1 fruit fly cellular context compared by ENCODE assay signal in the genomic region with DNA sequence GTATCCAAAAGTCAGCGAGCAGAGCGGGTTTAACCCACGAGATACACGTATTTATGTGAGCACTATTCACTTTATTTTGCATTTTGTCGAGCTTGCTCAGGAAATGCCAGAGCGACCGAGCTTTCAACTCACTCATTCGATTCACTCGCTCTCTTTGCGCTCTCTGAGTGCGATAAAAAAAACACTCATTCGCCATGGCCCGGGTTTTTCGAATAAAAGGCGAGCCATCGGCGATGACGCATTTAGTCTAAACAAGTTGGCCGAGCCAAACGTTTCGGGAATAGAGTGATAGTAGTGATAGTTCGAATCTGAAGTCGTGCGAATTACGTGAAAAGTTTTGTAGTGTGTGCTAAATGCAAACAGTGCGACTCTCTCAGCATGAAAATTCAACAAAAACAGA.
TF ChIP-seq lines count a peak whose summit lies in the region.

No protein-coding gene starts in this region.

TF ChIP-seq in whole organism, embryonic, 481 proteins besides CTCF, POLR2A, EP300 and RAD21 (continued from another document and continues in another):
- TF ChIP-seq CG34422 (GFP tag; IDR thresholded peaks at IDR 0.05; lab: Robert Waterston, UW) (peak; percentile 48; the same call in 1 of the 3 replicates), CG12104 (GFP tag; optimal IDR thresholded peaks at IDR 0.05; lab: Kevin White, UChicago) (no peak), oc (tag; optimal IDR thresholded peaks at IDR 0.05; lab: Kevin White, UChicago) (no peak), Xbp1 (GFP tag; optimal IDR thresholded peaks at IDR 0.05; lab: Kevin White, UChicago) (no peak), ssp (GFP tag; IDR thresholded peaks at IDR 0.05; lab: Robert Waterston, UW) (no peak), CG14860 (GFP tag; IDR thresholded peaks at IDR 0.05; lab: Robert Waterston, UW; ENCODE audit: partially characterized antibody) (no peak), onecut (GFP tag; IDR thresholded peaks at IDR 0.05; lab: Robert Waterston, UW) (no peak), gfzf (GFP tag; optimal IDR thresholded peaks at IDR 0.05; lab: Kevin White, UChicago) (no peak), Lpt (GFP tag; optimal IDR thresholded peaks at IDR 0.05; lab: Kevin White, UChicago) (no peak), CG16863 (GFP tag; optimal IDR thresholded peaks at IDR 0.05; lab: Kevin White, UChicago) (no peak), CG12299 (tag; optimal IDR thresholded peaks at IDR 0.05; lab: Kevin White, UChicago) (no peak), CG11398 (GFP tag; optimal IDR thresholded peaks at IDR 0.05; lab: Kevin White, UChicago) (no peak), emc (GFP tag; optimal IDR thresholded peaks at IDR 0.05; lab: Kevin White, UChicago) (no peak), CG14965 (GFP tag; optimal IDR thresholded peaks at IDR 0.05; lab: Kevin White, UChicago; ENCODE audit: borderline replicate concordance) (no peak), Eip74EF (GFP tag; optimal IDR thresholded peaks at IDR 0.05; lab: Kevin White, UChicago) (no peak), CG6813 (GFP tag; optimal IDR thresholded peaks at IDR 0.05; lab: Kevin White, UChicago) (no peak), pita (GFP tag; optimal IDR thresholded peaks at IDR 0.05; lab: Kevin White, UChicago) (no peak), CG42726 (GFP tag; IDR thresholded peaks at IDR 0.05; lab: Robert Waterston, UW; ENCODE audit: partially characterized antibody) (peak; percentile 81; the same call in 1 of the 2 replicates), GATAe (GFP tag; conservative IDR thresholded peaks at IDR 0.05; lab: Robert Waterston, UW) (no peak), CG18262 (tag; optimal IDR thresholded peaks at IDR 0.05; lab: Kevin White, UChicago) (no peak), NK7.1 (GFP tag; optimal IDR thresholded peaks at IDR 0.05; lab: Kevin White, UChicago) (no peak), Max (GFP tag; optimal IDR thresholded peaks at IDR 0.05; lab: Kevin White, UChicago) (no peak), corto (GFP tag; optimal IDR thresholded peaks at IDR 0.05; lab: Kevin White, UChicago) (no peak), Tbp (GFP tag; optimal IDR thresholded peaks at IDR 0.05; lab: Kevin White, UChicago) (no peak), trem (tag; optimal IDR thresholded peaks at IDR 0.05; lab: Kevin White, UChicago) (no peak), CG18011 (GFP tag; optimal IDR thresholded peaks at IDR 0.05; lab: Kevin White, UChicago) (no peak), CG10462 (GFP tag; optimal IDR thresholded peaks at IDR 0.05; lab: Kevin White, UChicago) (no peak), Mrtf (GFP tag; IDR thresholded peaks at IDR 0.05; lab: Robert Waterston, UW) (no peak), ab (GFP tag; optimal IDR thresholded peaks at IDR 0.05; lab: Kevin White, UChicago) (no peak), Aef1 (GFP tag; IDR thresholded peaks at IDR 0.05; lab: Robert Waterston, UW) (peak; percentile 16; the same call in 1 of the 3 replicates), bigmax (GFP tag; optimal IDR thresholded peaks at IDR 0.05; lab: Kevin White, UChicago) (no peak), CG2678 (tag; optimal IDR thresholded peaks at IDR 0.05; lab: Kevin White, UChicago) (peak; percentile 50), CG8765 (GFP tag; IDR thresholded peaks at IDR 0.05; lab: Robert Waterston, UW) (no peak), Poxn (GFP tag; IDR thresholded peaks at IDR 0.05; lab: Robert Waterston, UW) (no peak), Dref (GFP tag; IDR thresholded peaks at IDR 0.05; lab: Robert Waterston, UW) (no peak), CG34376 (GFP tag; optimal IDR thresholded peaks at IDR 0.05; lab: Kevin White, UChicago) (peak; percentile 82), stwl (tag; optimal IDR thresholded peaks at IDR 0.05; lab: Kevin White, UChicago) (no peak), Hey (tag; optimal IDR thresholded peaks at IDR 0.05; lab: Kevin White, UChicago) (no peak), Spps (tag; optimal IDR thresholded peaks at IDR 0.05; lab: Kevin White, UChicago) (no peak), CG1792 (GFP tag; optimal IDR thresholded peaks at IDR 0.05; lab: Kevin White, UChicago) (no peak), Ptx1 (GFP tag; IDR thresholded peaks at IDR 0.05; lab: Robert Waterston, UW) (no peak), CG8290 (GFP tag; optimal IDR thresholded peaks at IDR 0.05; lab: Kevin White, UChicago) (no peak), CG8290 (tag; optimal IDR thresholded peaks at IDR 0.05; lab: Kevin White, UChicago) (peak in 1 of 2 experiments; percentile 61), grau (tag; optimal IDR thresholded peaks at IDR 0.05; lab: Kevin White, UChicago) (no peak), CG33557 (GFP tag; optimal IDR thresholded peaks at IDR 0.05; lab: Kevin White, UChicago) (no peak), CG16813 (GFP tag; IDR thresholded peaks at IDR 0.05; lab: Robert Waterston, UW; ENCODE audit: partially characterized antibody) (no peak), CG3281 (GFP tag; optimal IDR thresholded peaks at IDR 0.05; lab: Kevin White, UChicago) (peak; percentile 17), jing (GFP tag; optimal IDR thresholded peaks at IDR 0.05; lab: Kevin White, UChicago) (no peak), pan (optimal IDR thresholded peaks at IDR 0.05; lab: Kevin White, UChicago) (no peak), pan (GFP tag; optimal IDR thresholded peaks at IDR 0.05 in 1 of 2, IDR thresholded peaks at IDR 0.05 in 1 of 2) (peak in 1 of 2 experiments; percentile 26), wek (GFP tag; optimal IDR thresholded peaks at IDR 0.05; lab: Kevin White, UChicago) (no peak), CG2120 (GFP tag; optimal IDR thresholded peaks at IDR 0.05; lab: Kevin White, UChicago) (no peak), dmrt99B (tag; optimal IDR thresholded peaks at IDR 0.05; lab: Kevin White, UChicago) (peak; percentile 24), CG5180 (GFP tag; optimal IDR thresholded peaks at IDR 0.05; lab: Kevin White, UChicago) (peak; percentile 1), ase (GFP tag; IDR thresholded peaks at IDR 0.05; lab: Robert Waterston, UW) (no peak), h (optimal IDR thresholded peaks at IDR 0.05; lab: Kevin White, UChicago) (no peak), lab (GFP tag; optimal IDR thresholded peaks at IDR 0.05; lab: Kevin White, UChicago) (peak; percentile 65), CG6654 (GFP tag; optimal IDR thresholded peaks at IDR 0.05; lab: Kevin White, UChicago) (no peak), CG12942 (GFP tag; optimal IDR thresholded peaks at IDR 0.05; lab: Kevin White, UChicago) (no peak), zfh2 (GFP tag; optimal IDR thresholded peaks at IDR 0.05; lab: Kevin White, UChicago) (no peak), gro (GFP tag; optimal IDR thresholded peaks at IDR 0.05; lab: Kevin White, UChicago) (peak; percentile 42), CG9797 (GFP tag; optimal IDR thresholded peaks at IDR 0.05; lab: Kevin White, UChicago) (no peak), CG17829 (tag; optimal IDR thresholded peaks at IDR 0.05; lab: Kevin White, UChicago) (no peak), NfI (GFP tag; optimal IDR thresholded peaks at IDR 0.05; lab: Kevin White, UChicago) (no peak), CG8359 (GFP tag; optimal IDR thresholded peaks at IDR 0.05; lab: Kevin White, UChicago; ENCODE audit: borderline replicate concordance) (no peak), org-1 (GFP tag; optimal IDR thresholded peaks at IDR 0.05; lab: Kevin White, UChicago) (no peak), gem (tag; optimal IDR thresholded peaks at IDR 0.05; lab: Kevin White, UChicago) (no peak), ranshi (GFP tag; IDR thresholded peaks at IDR 0.05; lab: Robert Waterston, UW) (peak; percentile 34; the same call in 1 of the 2 replicates), crp (GFP tag; optimal IDR thresholded peaks at IDR 0.05; lab: Kevin White, UChicago) (no peak), Nf-YA (GFP tag; IDR thresholded peaks at IDR 0.05; lab: Robert Waterston, UW) (0 out of 2 replicates have a peak, but pooled peaks have one; percentile 14), CG4730 (GFP tag; IDR thresholded peaks at IDR 0.05; lab: Robert Waterston, UW) (no peak), Pdp1 (GFP tag; optimal IDR thresholded peaks at IDR 0.05; lab: Kevin White, UChicago) (no peak), CG15479 (GFP tag; optimal IDR thresholded peaks at IDR 0.05; lab: Kevin White, UChicago) (no peak), Hmx (GFP tag; optimal IDR thresholded peaks at IDR 0.05; lab: Kevin White, UChicago) (no peak), CG11695 (GFP tag; IDR thresholded peaks at IDR 0.05; lab: Robert Waterston, UW) (no peak), kay (GFP tag; optimal IDR thresholded peaks at IDR 0.05; lab: Kevin White, UChicago) (peak; percentile 99), CG17912 (GFP tag; optimal IDR thresholded peaks at IDR 0.05; lab: Kevin White, UChicago) (no peak), Mes4 (GFP tag; optimal IDR thresholded peaks at IDR 0.05; lab: Kevin White, UChicago) (no peak), CG31388 (GFP tag; optimal IDR thresholded peaks at IDR 0.05; lab: Kevin White, UChicago) (no peak), ind (GFP tag; optimal IDR thresholded peaks at IDR 0.05; lab: Kevin White, UChicago) (no peak), Hmr (GFP tag; optimal IDR thresholded peaks at IDR 0.05; lab: Kevin White, UChicago) (peak; percentile 45), cato (GFP tag; optimal IDR thresholded peaks at IDR 0.05; lab: Kevin White, UChicago; ENCODE audit: borderline replicate concordance) (no peak), CG10274 (GFP tag; optimal IDR thresholded peaks at IDR 0.05; lab: Kevin White, UChicago) (no peak), CG30431 (GFP tag; optimal IDR thresholded peaks at IDR 0.05; lab: Kevin White, UChicago) (no peak), caup (GFP tag; optimal IDR thresholded peaks at IDR 0.05; lab: Kevin White, UChicago; ENCODE audit: severe bottlenecking) (peak; percentile 71), danr (GFP tag; IDR thresholded peaks at IDR 0.05; lab: Robert Waterston, UW) (no peak), CG32767 (GFP tag; IDR thresholded peaks at IDR 0.05; lab: Robert Waterston, UW) (no peak), CG7745 (tag; optimal IDR thresholded peaks at IDR 0.05; lab: Kevin White, UChicago) (no peak), B-H1 (GFP tag; IDR thresholded peaks at IDR 0.05; lab: Robert Waterston, UW) (no peak; the same call in 2 of the 3 replicates), CG15073 (GFP tag; optimal IDR thresholded peaks at IDR 0.05; lab: Kevin White, UChicago) (no peak), H2.0 (GFP tag; IDR thresholded peaks at IDR 0.05; lab: Robert Waterston, UW) (no peak), CG4282 (GFP tag; optimal IDR thresholded peaks at IDR 0.05; lab: Kevin White, UChicago) (no peak), CG3065 (GFP tag; optimal IDR thresholded peaks at IDR 0.05; lab: Kevin White, UChicago) (no peak), bcd (GFP tag; optimal IDR thresholded peaks at IDR 0.05; lab: Kevin White, UChicago) (no peak), Optix (GFP tag; IDR thresholded peaks at IDR 0.05; lab: Robert Waterston, UW) (no peak), CG1233 (GFP tag; optimal IDR thresholded peaks at IDR 0.05; lab: Kevin White, UChicago) (peak; percentile 12), wor (GFP tag; IDR thresholded peaks at IDR 0.05; lab: Robert Waterston, UW) (no peak), Dll (GFP tag; IDR thresholded peaks at IDR 0.05; lab: Robert Waterston, UW; ENCODE audit: partially characterized antibody) (peak; percentile 40; the same call in 1 of the 4 replicates), dysf (GFP tag; IDR thresholded peaks at IDR 0.05; lab: Robert Waterston, UW) (no peak), cad (GFP tag; optimal IDR thresholded peaks at IDR 0.05; lab: Kevin White, UChicago) (no peak), CG2116 (GFP tag; optimal IDR thresholded peaks at IDR 0.05; lab: Kevin White, UChicago) (no peak), HLH54F (GFP tag; optimal IDR thresholded peaks at IDR 0.05; lab: Kevin White, UChicago) (no peak), crol (GFP tag; IDR thresholded peaks at IDR 0.05; lab: Robert Waterston, UW) (no peak), Nf-YB (GFP tag; optimal IDR thresholded peaks at IDR 0.05; lab: Kevin White, UChicago) (no peak), CG8281 (tag; optimal IDR thresholded peaks at IDR 0.05; lab: Kevin White, UChicago) (no peak), Usf (GFP tag; optimal IDR thresholded peaks at IDR 0.05; lab: Kevin White, UChicago) (no peak), hth (optimal IDR thresholded peaks at IDR 0.05; lab: Kevin White, UChicago) (no peak), CG18764 (GFP tag; optimal IDR thresholded peaks at IDR 0.05; lab: Kevin White, UChicago) (no peak), CHES-1-like (GFP tag; optimal IDR thresholded peaks at IDR 0.05; lab: Kevin White, UChicago) (no peak), CG16815 (GFP tag; optimal IDR thresholded peaks at IDR 0.05; lab: Kevin White, UChicago) (no peak), tgo (GFP tag; IDR thresholded peaks at IDR 0.05; lab: Robert Waterston, UW) (no peak), Blimp-1 (GFP tag; optimal IDR thresholded peaks at IDR 0.05; lab: Kevin White, UChicago) (no peak), BEAF-32 (GFP tag; optimal IDR thresholded peaks at IDR 0.05; lab: Kevin White, UChicago) (no peak), unc-4 (GFP tag; IDR thresholded peaks at IDR 0.05; lab: Robert Waterston, UW; ENCODE audit: partially characterized antibody) (peak; percentile 48), Atf6 (GFP tag; IDR thresholded peaks at IDR 0.05; lab: Robert Waterston, UW) (no peak; the same call in 1 of the 2 replicates), MESR4 (GFP tag; optimal IDR thresholded peaks at IDR 0.05; lab: Kevin White, UChicago) (no peak), insv (GFP tag; optimal IDR thresholded peaks at IDR 0.05; lab: Kevin White, UChicago) (no peak), CG1529 (GFP tag; optimal IDR thresholded peaks at IDR 0.05; lab: Kevin White, UChicago) (no peak), NFAT (GFP tag; IDR thresholded peaks at IDR 0.05; lab: Robert Waterston, UW) (peak; percentile 61), Sox102F (GFP tag; optimal IDR thresholded peaks at IDR 0.05; lab: Kevin White, UChicago) (no peak), CG1603 (tag; optimal IDR thresholded peaks at IDR 0.05; lab: Kevin White, UChicago) (no peak), CoRest (tag; optimal IDR thresholded peaks at IDR 0.05; lab: Kevin White, UChicago) (no peak), az2 (GFP tag; optimal IDR thresholded peaks at IDR 0.05; lab: Kevin White, UChicago) (no peak), hbn (GFP tag; IDR thresholded peaks at IDR 0.05; lab: Robert Waterston, UW; ENCODE audit: partially characterized antibody) (no peak), sima (GFP tag; optimal IDR thresholded peaks at IDR 0.05; lab: Kevin White, UChicago) (no peak), Elba2 (GFP tag; optimal IDR thresholded peaks at IDR 0.05; lab: Kevin White, UChicago) (no peak), CG15514 (GFP tag; optimal IDR thresholded peaks at IDR 0.05; lab: Kevin White, UChicago) (peak; percentile 82), ara (GFP tag; IDR thresholded peaks at IDR 0.05; lab: Robert Waterston, UW) (no peak), ems (GFP tag; optimal IDR thresholded peaks at IDR 0.05; lab: Kevin White, UChicago) (no peak), scrt (GFP tag; optimal IDR thresholded peaks at IDR 0.05; lab: Kevin White, UChicago) (peak; percentile 52), CG12219 (GFP tag; optimal IDR thresholded peaks at IDR 0.05; lab: Kevin White, UChicago) (no peak)
